Fruit fly (Drosophila melanogaster) whole organism, embryonic: ENCODE data around the gene ac.

ENCODE experiments used
- Antp ChIP-seq: fragments of 200-800 bp; sonication (Bioruptor generic); optimal IDR thresholded peaks from 3 replicates; lab custom pipeline; 2016; ENCODE audit warnings: missing biosample characterization, missing genetic modification characterization
- Atf-2 ChIP-seq: fragments of 200-800 bp; sonication (Bioruptor generic); optimal IDR thresholded peaks from 2 replicates; lab custom pipeline; 2016; ENCODE audit warnings: missing biosample characterization, missing genetic modification characterization
- CG10147 ChIP-seq: fragments of 200-800 bp; sonication (Bioruptor generic); optimal IDR thresholded peaks from 2 replicates; lab custom pipeline; 2019; ENCODE audit warnings: missing biosample characterization, mild to moderate bottlenecking, missing genetic modification characterization, moderate library complexity
- CG10274 ChIP-seq: fragments of 200-800 bp; sonication (Bioruptor generic); optimal IDR thresholded peaks from 3 replicates; lab custom pipeline; 2017; ENCODE audit warnings: missing biosample characterization, mild to moderate bottlenecking, missing genetic modification characterization
- CG12769 ChIP-seq: fragments of 200-800 bp; sonication (Bioruptor generic); optimal IDR thresholded peaks from 2 replicates; lab custom pipeline; 2019; ENCODE audit warnings: missing biosample characterization, mild to moderate bottlenecking, missing genetic modification characterization, moderate library complexity
- CG13624 ChIP-seq: fragments of 200-800 bp; sonication (Bioruptor generic); optimal IDR thresholded peaks from 2 replicates; lab custom pipeline; 2016; ENCODE audit warnings: missing biosample characterization, missing genetic modification characterization
- CG13775 ChIP-seq: fragments of 200-800 bp; sonication (Bioruptor generic); optimal IDR thresholded peaks from 3 replicates; lab custom pipeline; 2017; ENCODE audit warnings: missing biosample characterization, mild to moderate bottlenecking, missing genetic modification characterization
- CG1529 ChIP-seq: fragments of 200-800 bp; sonication (Bioruptor generic); optimal IDR thresholded peaks from 3 replicates; lab custom pipeline; 2018; ENCODE audit warnings: missing biosample characterization, missing genetic modification characterization
- CG16815 ChIP-seq: fragments of 200-800 bp; sonication (Bioruptor generic); optimal IDR thresholded peaks from 3 replicates; lab custom pipeline; 2017; ENCODE audit warnings: missing biosample characterization, mild to moderate bottlenecking, missing genetic modification characterization
- CG17359 ChIP-seq: fragments of 200-800 bp; sonication (Bioruptor generic); optimal IDR thresholded peaks from 3 replicates; lab custom pipeline; 2018; ENCODE audit warnings: missing biosample characterization, mild to moderate bottlenecking, missing genetic modification characterization, moderate library complexity
- CG17568 ChIP-seq: fragments of 200-800 bp; sonication (Bioruptor generic); optimal IDR thresholded peaks from 2 replicates; lab custom pipeline; 2018; ENCODE audit warnings: missing biosample characterization, mild to moderate bottlenecking, missing genetic modification characterization, moderate library complexity
- CG18764 ChIP-seq: fragments of 200-800 bp; sonication (Bioruptor generic); optimal IDR thresholded peaks from 3 replicates; lab custom pipeline; 2016; ENCODE audit warnings: missing biosample characterization, missing genetic modification characterization
- CG3065 ChIP-seq: fragments of 200-800 bp; sonication (Bioruptor generic); optimal IDR thresholded peaks from 2 replicates; lab custom pipeline; 2016; ENCODE audit warnings: missing biosample characterization, missing genetic modification characterization
- CG4404 ChIP-seq: fragments of 200-800 bp; sonication (Bioruptor generic); IDR thresholded peaks from 2 replicates; pipeline ENCODE4 v1.3.6; 2022; ENCODE audit warnings: missing biosample characterization, missing genetic modification characterization
- CG7556 ChIP-seq: fragments of 200-800 bp; sonication (Bioruptor generic); optimal IDR thresholded peaks from 2 replicates; lab custom pipeline; 2017; ENCODE audit warnings: missing biosample characterization, mild to moderate bottlenecking, missing genetic modification characterization
- CG8765 ChIP-seq: fragments of 200-800 bp; sonication (Bioruptor generic); IDR thresholded peaks from 2 replicates; pipeline ENCODE4 v1.3.6; 2022; ENCODE audit warnings: missing biosample characterization, missing genetic modification characterization
- CG9215 ChIP-seq: fragments of 200-800 bp; sonication (Bioruptor generic); IDR thresholded peaks from 2 replicates; pipeline ENCODE4 v1.3.6; 2022; ENCODE audit warnings: missing biosample characterization, missing genetic modification characterization
- CG9932 ChIP-seq: fragments of 200-800 bp; sonication (Bioruptor generic); IDR thresholded peaks from 2 replicates; pipeline ENCODE4 v1.3.6; 2022; ENCODE audit warnings: missing biosample characterization, missing genetic modification characterization
- Camta ChIP-seq: fragments of 200-800 bp; sonication (Bioruptor generic); optimal IDR thresholded peaks from 2 replicates; lab custom pipeline; 2016; ENCODE audit warnings: missing biosample characterization, missing genetic modification characterization
- D19B ChIP-seq: fragments of 200-800 bp; sonication (Bioruptor generic); optimal IDR thresholded peaks from 2 replicates; lab custom pipeline; 2017; ENCODE audit warnings: missing biosample characterization, mild to moderate bottlenecking, missing genetic modification characterization
- Doc2 ChIP-seq: fragments of 200-800 bp; sonication (Bioruptor generic); IDR thresholded peaks from 2 replicates; pipeline ENCODE4 v1.3.6; 2022; ENCODE audit warnings: missing biosample characterization, missing genetic modification characterization
- HLH54F ChIP-seq: fragments of 200-800 bp; sonication (Bioruptor generic); optimal IDR thresholded peaks from 3 replicates; lab custom pipeline; 2016; ENCODE audit warnings: missing biosample characterization, missing genetic modification characterization
- Hand ChIP-seq: fragments of 200-800 bp; sonication (Bioruptor generic); optimal IDR thresholded peaks from 2 replicates; lab custom pipeline; 2017; ENCODE audit warnings: mild to moderate bottlenecking, missing biosample characterization, missing genetic modification reagents, missing genetic modification characterization
- Hr51 ChIP-seq, 2 experiments: fragments of 200-800 bp; sonication (Bioruptor generic); optimal IDR thresholded peaks; 2 replicates in 1 of 2; 3 replicates in 1 of 2; lab custom pipeline; 2016 to 2018; ENCODE audit warnings: missing biosample characterization in 2 of 2, missing genetic modification characterization in 2 of 2, mild to moderate bottlenecking in 1 of 2, moderate library complexity in 1 of 2
- Max ChIP-seq: fragments of 200-800 bp; sonication (Bioruptor generic); optimal IDR thresholded peaks from 2 replicates; lab custom pipeline; 2016; ENCODE audit warnings: missing biosample characterization, mild to moderate bottlenecking, missing genetic modification characterization
- NC2α ChIP-seq: fragments of 200-800 bp; sonication (Bioruptor generic); optimal IDR thresholded peaks from 2 replicates; lab custom pipeline; 2016; ENCODE audit warnings: missing biosample characterization, missing genetic modification characterization
- NFAT ChIP-seq: fragments of 200-800 bp; sonication (Bioruptor generic); IDR thresholded peaks from 2 replicates; pipeline ENCODE4 v1.3.6; 2022; ENCODE audit warnings: missing biosample characterization, missing genetic modification characterization
- Ssrp ChIP-seq: fragments of 200-800 bp; sonication (Bioruptor generic); optimal IDR thresholded peaks from 2 replicates; lab custom pipeline; 2018; ENCODE audit warnings: missing biosample characterization, mild to moderate bottlenecking, missing genetic modification characterization, moderate library complexity
- Vsx1 ChIP-seq: fragments of 200-800 bp; sonication (Bioruptor generic); optimal IDR thresholded peaks from 2 replicates; lab custom pipeline; 2017; ENCODE audit warnings: missing biosample characterization, mild to moderate bottlenecking, missing genetic modification characterization, missing genetic modification reagents
- ab ChIP-seq: fragments of 200-800 bp; sonication (Bioruptor generic); optimal IDR thresholded peaks from 2 replicates; lab custom pipeline; 2016; ENCODE audit warnings: missing biosample characterization, missing genetic modification characterization
- ase ChIP-seq: fragments of 200-800 bp; sonication (Bioruptor generic); IDR thresholded peaks from 3 replicates; pipeline ENCODE4 v1.3.6; 2022; ENCODE audit warnings: missing biosample characterization, missing genetic modification characterization
- bigmax ChIP-seq: fragments of 200-800 bp; sonication (Bioruptor generic); optimal IDR thresholded peaks from 2 replicates; lab custom pipeline; 2018; ENCODE audit warnings: missing biosample characterization, mild to moderate bottlenecking, missing genetic modification characterization
- btn ChIP-seq: fragments of 200-800 bp; sonication (Bioruptor generic); optimal IDR thresholded peaks from 2 replicates; lab custom pipeline; 2016; ENCODE audit warnings: missing biosample characterization, missing genetic modification characterization
- caup ChIP-seq: fragments of 200-800 bp; sonication (Bioruptor generic); optimal IDR thresholded peaks from 3 replicates; lab custom pipeline; 2017; ENCODE audit warnings: missing biosample characterization, mild to moderate bottlenecking, missing genetic modification characterization, moderate library complexity; ENCODE audit not compliant: severe bottlenecking
- ci ChIP-seq: fragments of 200-800 bp; sonication (Bioruptor generic); IDR thresholded peaks from 3 replicates; pipeline ENCODE4 v1.3.6; 2022; ENCODE audit warnings: missing biosample characterization, missing genetic modification characterization
- da ChIP-seq: fragments of 200-800 bp; sonication (Bioruptor generic); optimal IDR thresholded peaks from 2 replicates; lab custom pipeline; 2016; ENCODE audit warnings: missing biosample characterization, missing genetic modification characterization
- disco-r ChIP-seq: fragments of 200-800 bp; sonication (Bioruptor generic); optimal IDR thresholded peaks from 2 replicates; lab custom pipeline; 2016; ENCODE audit warnings: missing biosample characterization, missing genetic modification characterization
- dysf ChIP-seq: fragments of 200-800 bp; sonication (Bioruptor generic); IDR thresholded peaks from 3 replicates; pipeline ENCODE4 v1.3.6; 2022; ENCODE audit warnings: missing biosample characterization, missing genetic modification characterization
- fd64A ChIP-seq: fragments of 200-800 bp; sonication (Bioruptor generic); optimal IDR thresholded peaks from 3 replicates; lab custom pipeline; 2018; ENCODE audit warnings: missing biosample characterization, mild to moderate bottlenecking, missing genetic modification characterization
- ftz-f1 ChIP-seq: fragments of 200-800 bp; sonication (Bioruptor generic); optimal IDR thresholded peaks from 2 replicates; lab custom pipeline; 2016; ENCODE audit warnings: missing biosample characterization, missing genetic modification characterization
- grn ChIP-seq: fragments of 200-800 bp; sonication (Bioruptor generic); optimal IDR thresholded peaks from 3 replicates; lab custom pipeline; 2017; ENCODE audit warnings: missing biosample characterization, missing genetic modification characterization
- ken ChIP-seq: fragments of 200-800 bp; sonication (Bioruptor generic); IDR thresholded peaks from 3 replicates; pipeline ENCODE4 v1.3.6; 2022; ENCODE audit warnings: missing biosample characterization, missing genetic modification characterization
- klu ChIP-seq: fragments of 200-800 bp; sonication (Bioruptor generic); IDR thresholded peaks from 2 replicates; pipeline ENCODE4 v1.3.6; 2022; ENCODE audit warnings: missing biosample characterization, missing genetic modification characterization
- lilli ChIP-seq: fragments of 200-800 bp; sonication (Bioruptor generic); optimal IDR thresholded peaks from 3 replicates; lab custom pipeline; 2016; ENCODE audit warnings: missing biosample characterization, missing genetic modification characterization
- maf-S ChIP-seq: fragments of 200-800 bp; sonication (Bioruptor generic); optimal IDR thresholded peaks from 2 replicates; lab custom pipeline; 2016; ENCODE audit warnings: missing biosample characterization, missing genetic modification characterization
- slou ChIP-seq: fragments of 200-800 bp; sonication (Bioruptor generic); optimal IDR thresholded peaks from 3 replicates; lab custom pipeline; 2016; ENCODE audit warnings: missing biosample characterization, missing genetic modification characterization
- stc ChIP-seq: fragments of 200-800 bp; sonication (Bioruptor generic); IDR thresholded peaks from 2 replicates; pipeline ENCODE4 v1.3.6; 2022; ENCODE audit warnings: missing biosample characterization, missing genetic modification characterization
- vfl ChIP-seq: fragments of 200-800 bp; sonication (Bioruptor generic); optimal IDR thresholded peaks from 2 replicates; lab custom pipeline; 2016; ENCODE audit warnings: missing biosample characterization, missing genetic modification characterization
- zen2 ChIP-seq: fragments of 200-800 bp; sonication (Bioruptor generic); IDR thresholded peaks from 3 replicates; pipeline ENCODE4 v1.3.6; 2022; ENCODE audit warnings: missing biosample characterization, missing genetic modification characterization; ENCODE audit not compliant: partially characterized antibody

Gene ac

DNA sequence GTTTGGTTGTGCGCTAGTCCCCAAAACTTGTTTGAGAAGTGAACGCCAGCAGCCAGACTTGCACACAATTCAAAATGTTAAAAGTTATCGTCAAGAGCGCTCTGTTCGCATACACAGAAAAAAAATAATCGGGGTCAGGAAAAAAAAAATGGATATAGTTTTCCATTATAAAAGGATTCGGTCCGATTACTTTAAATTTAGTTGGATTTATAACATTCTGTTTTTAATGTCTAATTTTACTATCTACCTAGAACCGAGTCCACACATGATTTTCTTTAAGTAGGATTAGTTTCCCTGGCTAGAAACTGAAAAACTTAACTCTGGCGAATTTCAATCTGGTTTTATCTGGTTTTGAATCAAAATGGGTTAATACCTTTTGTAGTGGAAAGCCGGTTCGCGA, 24.6 kb upstream of the ac start (continued):
- TF ChIP-seq CG9215: no peak
- TF ChIP-seq CG13775: no peak
- TF ChIP-seq ab: no peak
- no peak for TF ChIP-seq D19B (GFP tag; lab: Kevin White, UChicago)
- TF ChIP-seq slou (GFP tag; lab: Kevin White, UChicago): no peak
- TF ChIP-seq dysf: peak; percentile 49; the same call in 1 of the 3 replicates
- TF ChIP-seq CG16815 (GFP tag; lab: Kevin White, UChicago): no peak
- TF ChIP-seq lilli (GFP tag; lab: Kevin White, UChicago): peak; percentile 8
- no peak for TF ChIP-seq klu (GFP tag; lab: Robert Waterston, UW)
- no peak for TF ChIP-seq CG1529 (GFP tag; lab: Kevin White, UChicago)
- TF ChIP-seq disco-r (GFP tag; lab: Kevin White, UChicago): no peak
- TF ChIP-seq CG18764 (GFP tag; lab: Kevin White, UChicago): no peak
- no peak for TF ChIP-seq Hand (GFP tag; lab: Kevin White, UChicago)
- TF ChIP-seq HLH54F: no peak
- no peak for TF ChIP-seq grn (GFP tag; lab: Kevin White, UChicago)
- TF ChIP-seq caup (GFP tag; lab: Kevin White, UChicago): no peak
- no peak for TF ChIP-seq ftz-f1
- TF ChIP-seq Doc2: no peak
- peak; percentile 19 for TF ChIP-seq CG7556 (GFP tag; lab: Kevin White, UChicago)
- no peak for TF ChIP-seq Antp
- TF ChIP-seq ken (GFP tag; lab: Robert Waterston, UW): no peak
- no peak for TF ChIP-seq Camta (GFP tag; lab: Kevin White, UChicago)
- TF ChIP-seq CG3065 (GFP tag; lab: Kevin White, UChicago): no peak
- peak; percentile 18 for TF ChIP-seq CG13624
- TF ChIP-seq CG10147 (GFP tag; lab: Kevin White, UChicago): no peak
- no peak for TF ChIP-seq btn (GFP tag; lab: Kevin White, UChicago)
- TF ChIP-seq zen2: no peak
- TF ChIP-seq NC2α (GFP tag; lab: Kevin White, UChicago): no peak
- TF ChIP-seq CG10274 (GFP tag; lab: Kevin White, UChicago): no peak
- TF ChIP-seq Ssrp (tag; lab: Kevin White, UChicago): no peak
- no peak for TF ChIP-seq fd64A (GFP tag; lab: Kevin White, UChicago)
- no peak for TF ChIP-seq maf-S (GFP tag; lab: Kevin White, UChicago)
- TF ChIP-seq CG9932 (GFP tag; lab: Robert Waterston, UW): no peak
- no peak for TF ChIP-seq bigmax (GFP tag; lab: Kevin White, UChicago)
- TF ChIP-seq Max (GFP tag; lab: Kevin White, UChicago): no peak
- TF ChIP-seq ase: no peak
- no peak for TF ChIP-seq ci (GFP tag; lab: Robert Waterston, UW)
- TF ChIP-seq Atf-2 (GFP tag; lab: Kevin White, UChicago): no peak
- no peak for TF ChIP-seq CG8765 (GFP tag; lab: Robert Waterston, UW)
- peak in 1 of 2 experiments; percentile 42 for TF ChIP-seq Hr51 (GFP tag; optimal IDR thresholded peaks at IDR 0.05; lab: Kevin White, UChicago)
- TF ChIP-seq Vsx1 (GFP tag; lab: Kevin White, UChicago): no peak
- TF ChIP-seq, all 482 proteins: peak for 68

DNA sequence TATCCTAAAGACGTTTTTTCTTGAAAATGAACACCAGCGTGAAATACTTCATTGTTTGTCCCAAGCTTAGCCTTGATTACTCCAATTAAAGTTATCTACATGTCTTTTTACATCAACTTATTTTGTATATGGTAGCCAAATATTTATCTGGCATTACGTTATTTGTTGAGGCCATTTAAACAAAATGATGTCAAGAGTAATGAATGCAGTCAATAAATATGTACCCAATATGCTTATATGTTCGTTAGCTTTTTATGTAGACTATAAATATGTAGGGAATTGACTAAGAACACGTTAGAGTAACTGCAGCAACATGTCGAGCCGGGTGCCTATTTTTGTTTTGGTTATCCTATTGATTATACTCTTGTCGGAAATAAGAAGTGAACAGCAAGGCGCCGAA, 19.6 kb upstream of the ac start, which contains the start of gene CG43181:
Gene CG43181, plus strand, starts transcription at position 301 of the 400 bp plus-strand sequence.
- no peak for TF ChIP-seq NFAT (GFP tag; lab: Robert Waterston, UW)
- no peak for TF ChIP-seq CG17568 (GFP tag; lab: Kevin White, UChicago)
- TF ChIP-seq stc (GFP tag; lab: Robert Waterston, UW): no peak
- no peak for TF ChIP-seq maf-S (GFP tag; lab: Kevin White, UChicago)
- TF ChIP-seq CG17359 (tag; lab: Kevin White, UChicago): no peak
- no peak for TF ChIP-seq vfl (GFP tag; lab: Kevin White, UChicago)
- TF ChIP-seq CG4404 (GFP tag; lab: Robert Waterston, UW): no peak
- TF ChIP-seq CG12769 (tag; lab: Kevin White, UChicago): no peak
- TF ChIP-seq da (GFP tag; lab: Kevin White, UChicago): no peak
- TF ChIP-seq, all 482 proteins: peak for 0
